Fruit fly (Drosophila melanogaster): ENCODE measurements around the gene CG13308.
A peak's percentile ranks its signal among the peaks of the same experiment; 100 is the strongest.

CG13308 gene

DNA sequence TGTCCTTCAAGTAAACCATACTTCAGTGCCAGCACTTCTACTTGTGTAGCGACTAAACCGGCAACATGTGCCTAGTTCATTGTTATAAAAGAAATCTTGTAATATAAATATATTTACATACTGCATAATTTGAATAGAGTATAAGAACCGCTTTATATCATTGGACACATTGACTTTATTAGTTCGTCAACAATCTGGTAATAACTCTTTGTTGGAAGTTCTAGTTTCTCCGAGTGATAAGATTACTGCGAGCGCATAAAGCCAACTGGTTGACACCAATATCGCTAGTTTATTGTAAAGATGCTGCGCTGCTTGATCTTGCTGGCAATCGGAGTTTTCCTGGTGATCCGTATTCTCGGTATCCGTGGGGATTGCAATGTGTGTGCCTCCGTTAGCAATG lies at the start of gene CG13308:
TSS of gene CG13308 (plus strand) at position 301 of the 400 bp plus-strand sequence.
- no peak for TF ChIP-seq noc (tag; optimal IDR thresholded peaks at IDR 0.05)

DNA sequence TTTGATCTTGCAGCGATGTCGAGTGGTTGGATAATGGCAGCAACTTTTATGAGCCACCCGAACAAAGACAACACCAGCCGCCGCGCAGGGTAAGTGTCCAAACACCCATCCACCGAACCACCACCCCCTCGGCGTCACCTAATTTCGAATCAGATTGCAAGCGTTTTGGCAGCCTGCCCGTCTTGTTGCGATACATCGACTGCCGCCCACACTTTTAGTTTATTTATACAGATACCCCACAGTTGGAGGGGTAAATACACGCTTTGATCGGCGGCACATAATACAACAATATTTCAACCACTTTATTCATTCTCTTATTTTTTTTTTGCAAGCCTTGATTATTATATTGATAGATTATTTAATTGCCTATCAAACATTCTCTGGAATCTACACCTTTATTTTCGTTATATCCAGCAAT lies 45.3 kb upstream of the CG13308 start:
- peak; percentile 55 for TF ChIP-seq noc (tag; optimal IDR thresholded peaks at IDR 0.05)

dm6 chr3L:8763794-8764193 lies 44.5 kb upstream of the CG13308 start:
- no peak for TF ChIP-seq noc (tag; optimal IDR thresholded peaks at IDR 0.05)

- no peak for TF ChIP-seq noc (tag; optimal IDR thresholded peaks at IDR 0.05)
Measured at dm6 chr3L:8765493-8765892, 42.9 kb upstream of the CG13308 start.

dm6 chr3L:8765969-8766538 lies 42.3 kb upstream of the CG13308 start:
- TF ChIP-seq noc (tag; optimal IDR thresholded peaks at IDR 0.05) = peak; percentile 98

dm6 chr3L:8767876-8768275 lies 40.5 kb upstream of the CG13308 start:
- TF ChIP-seq noc (tag; optimal IDR thresholded peaks at IDR 0.05) = peak; percentile 75

DNA sequence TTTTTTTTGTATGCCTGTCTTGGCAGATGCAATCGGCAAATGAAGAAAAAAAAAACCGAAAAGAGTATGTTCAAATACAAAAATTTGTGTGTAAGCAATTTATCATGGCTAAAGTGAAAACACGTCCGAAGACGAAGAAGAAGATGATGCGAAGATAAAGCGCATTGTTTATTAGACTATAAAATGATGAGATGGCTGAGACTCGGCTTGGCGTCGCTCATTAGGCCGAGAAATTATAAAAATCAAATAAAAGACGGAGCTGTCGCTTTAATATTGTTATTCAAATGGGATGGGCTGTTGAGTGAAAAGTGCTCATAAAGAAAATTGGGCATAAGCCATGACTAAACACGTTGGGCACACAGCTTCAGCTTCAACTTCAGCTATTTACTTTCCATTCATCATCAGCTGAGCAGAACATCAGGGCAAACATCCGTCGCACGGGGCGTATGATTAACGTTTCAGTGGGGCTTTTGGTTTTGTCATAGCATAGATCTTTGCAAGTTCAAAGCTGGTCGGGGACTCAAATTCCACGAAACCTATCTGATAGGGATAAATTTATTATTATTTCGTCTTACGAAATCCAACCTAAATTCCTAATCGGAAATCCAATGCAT lies 37.6 kb upstream of the CG13308 start:
- no peak for TF ChIP-seq noc (tag; optimal IDR thresholded peaks at IDR 0.05)

- TF ChIP-seq noc (tag; optimal IDR thresholded peaks at IDR 0.05) = no peak
Measured at dm6 chr3L:8772998-8773684, 35.2 kb upstream of the CG13308 start.

DNA sequence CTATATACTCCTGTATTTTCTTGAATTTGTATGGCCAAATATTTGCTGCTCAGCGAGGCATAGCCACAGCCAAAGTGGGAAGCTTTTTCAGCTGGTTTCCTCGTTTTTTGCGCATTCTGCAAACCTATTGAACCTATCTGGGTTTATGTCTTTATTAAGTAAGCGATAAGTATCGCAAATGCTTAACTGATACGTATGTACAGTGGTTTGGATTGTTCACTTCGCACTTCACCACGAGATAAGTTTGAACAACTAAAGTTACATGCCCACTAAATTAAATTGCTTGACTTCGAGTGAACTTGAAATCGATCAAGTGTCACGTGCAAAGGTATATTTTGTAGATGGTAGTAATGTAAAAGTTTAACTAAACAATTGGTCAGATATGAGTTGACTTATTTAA lies 34.6 kb upstream of the CG13308 start:
- TF ChIP-seq noc (tag; optimal IDR thresholded peaks at IDR 0.05) = no peak

DNA sequence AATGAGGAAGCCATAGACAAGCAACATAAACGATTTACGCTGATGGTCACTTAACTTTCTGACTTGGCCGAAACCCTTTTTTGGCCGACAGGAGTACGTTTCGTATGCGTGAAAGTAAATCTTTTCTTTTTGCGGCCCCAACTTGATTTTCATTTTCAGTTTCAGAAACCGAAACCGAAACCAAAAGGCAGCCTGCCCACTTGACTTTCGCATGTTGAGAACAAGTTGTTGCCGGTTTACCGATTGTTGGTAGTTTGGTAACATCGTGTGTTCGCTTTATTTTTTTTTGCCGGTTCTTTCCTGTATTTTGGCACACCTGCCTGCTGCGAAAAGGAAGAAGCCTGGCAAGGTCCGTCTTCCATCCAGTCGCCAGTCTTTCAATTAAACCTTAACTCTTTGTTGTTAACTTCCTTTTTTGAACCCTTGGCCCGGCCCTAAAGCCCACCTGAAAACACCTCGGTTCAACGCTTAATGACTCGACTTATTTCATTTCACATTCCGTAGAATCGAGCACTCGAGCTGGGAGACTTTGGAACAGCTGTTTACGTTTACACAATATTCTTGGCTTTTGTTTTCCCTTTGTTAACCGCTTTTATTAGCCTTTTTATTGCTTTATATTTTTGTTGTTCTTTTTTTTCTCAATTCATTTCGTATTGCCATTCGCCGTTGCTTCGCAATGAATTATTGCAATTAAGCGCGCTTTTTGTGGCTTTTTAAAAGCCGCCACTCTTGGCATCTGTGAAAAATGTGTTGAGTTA lies 33.2 kb upstream of the CG13308 start:
- TF ChIP-seq noc (tag; optimal IDR thresholded peaks at IDR 0.05) = no peak

DNA sequence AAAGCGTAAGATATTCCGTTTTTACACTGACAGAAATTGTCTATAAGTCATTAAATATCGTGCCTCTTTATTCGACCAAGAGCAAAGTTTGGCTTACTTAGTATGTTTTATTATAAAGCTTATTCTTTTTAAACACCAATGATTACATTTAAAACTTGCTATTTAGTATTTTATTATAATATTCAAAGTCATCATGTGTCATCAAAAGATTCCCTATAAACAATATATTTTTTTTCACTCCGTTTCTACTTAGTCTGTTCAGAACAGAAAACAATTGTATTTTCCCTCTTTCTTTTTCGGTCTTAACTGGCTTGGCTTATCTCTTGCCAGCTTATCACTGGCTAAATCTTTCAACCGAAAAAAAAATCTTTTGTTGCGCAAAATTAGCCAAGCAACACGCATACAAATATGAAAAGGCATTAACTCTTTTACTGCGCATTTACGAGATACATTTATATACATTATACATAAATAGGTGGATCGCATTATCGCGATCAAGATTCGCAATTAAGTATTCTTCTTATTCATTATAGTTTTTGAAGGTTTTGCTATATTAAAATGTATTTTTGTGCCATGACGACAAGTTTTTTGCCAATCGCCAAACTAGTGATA lies 30.9 kb upstream of the CG13308 start:
- no peak for TF ChIP-seq noc (tag; optimal IDR thresholded peaks at IDR 0.05)

DNA sequence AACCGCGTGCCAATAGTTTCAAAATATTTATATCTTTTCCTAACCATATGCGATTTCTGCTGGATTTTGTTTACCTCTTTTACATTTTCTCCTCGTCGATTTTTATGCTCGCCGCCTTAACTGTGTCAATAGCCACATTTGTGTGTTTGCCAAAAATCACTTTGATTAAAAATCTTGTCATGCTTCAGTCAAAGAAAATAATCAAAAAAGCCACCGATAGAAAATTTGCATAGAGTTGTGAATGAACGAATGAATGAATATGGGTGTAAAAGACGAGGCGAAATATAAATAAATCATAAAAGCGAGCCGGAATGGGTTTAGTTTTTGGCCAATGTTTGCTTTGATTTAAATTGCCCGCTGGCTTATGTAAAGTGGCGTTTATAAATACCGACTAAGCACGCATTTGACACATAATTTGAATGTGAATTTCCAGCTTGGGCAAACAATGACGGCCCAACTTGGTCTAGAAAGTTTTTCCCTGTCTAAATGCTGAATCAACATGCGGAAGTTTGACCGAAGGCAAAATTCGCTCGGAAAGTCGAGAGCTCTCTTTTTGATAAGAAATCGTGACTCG lies 27.5 kb upstream of the CG13308 start:
- peak; percentile 28 for TF ChIP-seq noc (tag; optimal IDR thresholded peaks at IDR 0.05)

DNA sequence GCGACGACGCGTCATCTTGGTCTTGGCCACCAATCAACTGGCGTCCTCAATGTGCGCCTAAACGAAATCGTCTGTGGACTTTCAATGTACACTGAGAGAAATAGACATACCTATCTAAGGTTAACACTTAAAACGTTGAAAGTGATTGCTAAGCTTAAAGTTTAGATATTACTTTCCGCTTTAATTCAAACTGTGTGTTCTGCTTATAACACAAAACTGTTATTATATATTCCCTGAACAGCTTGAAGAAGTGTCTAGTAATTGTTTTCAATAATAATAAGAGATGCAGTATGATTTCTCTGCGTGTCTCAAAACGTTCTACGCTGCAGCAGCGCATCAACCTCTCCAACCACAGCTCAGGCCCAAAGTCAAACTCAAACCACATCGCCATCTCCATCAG lies 26.4 kb upstream of the CG13308 start:
- no peak for TF ChIP-seq noc (tag; optimal IDR thresholded peaks at IDR 0.05)

dm6 chr3L:8783299-8783698 lies 25.0 kb upstream of the CG13308 start:
- no peak for TF ChIP-seq noc (tag; optimal IDR thresholded peaks at IDR 0.05)

- TF ChIP-seq noc (tag; optimal IDR thresholded peaks at IDR 0.05) = no peak
Measured at dm6 chr3L:8787240-8787639, 21.1 kb upstream of the CG13308 start.

dm6 chr3L:8787701-8788100 lies 20.6 kb upstream of the CG13308 start:
- TF ChIP-seq noc (tag; optimal IDR thresholded peaks at IDR 0.05) = peak; percentile 44
